Worm (Caenorhabditis elegans) whole organism, young adult: ENCODE data around the gene R02F11.12.

ENCODE experiments used
- F52B5.7 ChIP-seq: sonication (generic microtip); optimal IDR thresholded peaks from 2 replicates; lab custom pipeline; 2016; ENCODE audit warnings: mild to moderate bottlenecking, missing genetic modification characterization, missing compliant biosample characterization
- die-1 ChIP-seq: sonication (generic microtip); optimal IDR thresholded peaks from 2 replicates; lab custom pipeline; 2016; ENCODE audit warnings: missing genotype, mild to moderate bottlenecking, missing genetic modification characterization, missing compliant biosample characterization
- ets-4 ChIP-seq: fragments of 200-800 bp; sonication (Bioruptor generic); optimal IDR thresholded peaks from 2 replicates; lab custom pipeline; 2018; ENCODE audit warnings: mild to moderate bottlenecking, missing genetic modification characterization, missing compliant biosample characterization
- lin-26 ChIP-seq: fragments of 200-800 bp; sonication (Bioruptor generic); IDR thresholded peaks from 2 replicates; pipeline ENCODE4 v1.3.6; 2022; ENCODE audit warnings: missing genetic modification reagents, missing genetic modification characterization, missing compliant biosample characterization
- tbx-9 ChIP-seq: sonication (generic microtip); optimal IDR thresholded peaks from 2 replicates; lab custom pipeline; 2016; ENCODE audit warnings: borderline replicate concordance, missing genetic modification characterization, inconsistent platforms, missing compliant biosample characterization

DNA sequence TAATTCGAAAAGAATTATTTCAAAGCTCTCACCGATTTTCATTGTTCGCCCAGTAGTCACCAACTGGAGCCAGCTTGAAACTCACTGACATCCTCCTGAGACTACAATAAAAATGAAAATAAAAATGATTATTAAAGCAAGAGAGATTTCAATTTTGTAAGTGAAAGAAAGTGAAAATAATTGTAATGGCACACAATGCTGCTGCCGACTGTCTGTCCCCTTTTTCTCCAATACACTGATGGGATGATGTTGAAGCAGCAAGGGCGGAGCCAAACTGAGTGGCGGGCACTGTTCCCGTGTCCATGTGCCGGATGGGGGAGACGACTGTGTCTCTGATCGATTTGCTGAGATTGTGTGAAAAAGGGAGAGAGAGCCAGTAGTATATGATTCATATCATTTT lies 43.8 kb downstream of the R02F11.12 start, which contains the start of gene C37H5.14:
- no peak for TF ChIP-seq lin-26
- no peak for TF ChIP-seq tbx-9 (tag; lab: Kevin White, UChicago)
- no peak for TF ChIP-seq ets-4 (GFP tag; lab: Kevin White, UChicago)
- TF ChIP-seq die-1 (tag; lab: Kevin White, UChicago): no peak
- no peak for TF ChIP-seq F52B5.7 (tag; lab: Kevin White, UChicago)
